Worm (Caenorhabditis elegans) whole organism, L1 larva: ENCODE results near the gene srz-54.
A peak's percentile ranks its signal among the peaks of the same experiment; 100 is the strongest.

Source experiments
- C16A3.4 ChIP-seq: fragments of 150-350 bp; optimal IDR thresholded peaks from 2 replicates; lab custom pipeline; 2014; ENCODE audit warnings: missing biosample characterization, missing genetic modification characterization
- F16B12.6 ChIP-seq: fragments of 150-350 bp; optimal IDR thresholded peaks from 2 replicates; lab custom pipeline; 2014; ENCODE audit warnings: missing biosample characterization, missing genetic modification characterization
- aha-1 ChIP-seq: fragments of 150-350 bp; optimal IDR thresholded peaks from 2 replicates; lab custom pipeline; 2014; ENCODE audit warnings: missing biosample characterization, missing genetic modification characterization
- alr-1 ChIP-seq: fragments of 200-800 bp; sonication (Bioruptor generic); optimal IDR thresholded peaks from 2 replicates; lab custom pipeline; 2018; ENCODE audit warnings: borderline replicate concordance, mild to moderate bottlenecking, missing genetic modification characterization, missing compliant biosample characterization
- blmp-1 ChIP-seq: fragments of 150-350 bp; optimal IDR thresholded peaks from 2 replicates; lab custom pipeline; 2014; ENCODE audit warnings: missing biosample characterization, missing genetic modification characterization
- ceh-8 ChIP-seq: fragments of 200-800 bp; sonication (Bioruptor generic); optimal IDR thresholded peaks from 2 replicates; lab custom pipeline; 2018; ENCODE audit warnings: mild to moderate bottlenecking, missing genetic modification characterization, moderate library complexity, missing compliant biosample characterization
- ceh-90 ChIP-seq: sonication (generic microtip); optimal IDR thresholded peaks from 2 replicates; lab custom pipeline; 2016; ENCODE audit warnings: missing genetic modification characterization, missing compliant biosample characterization
- ces-1 ChIP-seq: fragments of 150-350 bp; optimal IDR thresholded peaks from 2 replicates; lab custom pipeline; 2014; ENCODE audit warnings: missing biosample characterization, missing genetic modification reagents, missing genetic modification characterization
- efl-1 ChIP-seq, 4 experiments: fragments of 150-350 bp; optimal IDR thresholded peaks in 3 of 4; peaks in 1 of 4; 1 replicate in 1 of 4; 2 replicates in 3 of 4; lab custom pipeline; 2014; ENCODE audit warnings: missing biosample characterization in 2 of 4, missing genetic modification characterization in 2 of 4, missing genetic modification reagents in 2 of 4
- egl-13 ChIP-seq: sonication (generic microtip); optimal IDR thresholded peaks from 2 replicates; lab custom pipeline; 2016; ENCODE audit warnings: missing genotype, missing genetic modification reagents, missing genetic modification characterization, missing compliant biosample characterization
- elt-2 ChIP-seq: sonication (generic microtip); optimal IDR thresholded peaks from 2 replicates; lab custom pipeline; 2016; ENCODE audit warnings: missing genetic modification characterization, mild to moderate bottlenecking, inconsistent platforms, missing compliant biosample characterization, missing genetic modification reagents
- elt-3 ChIP-seq, 6 experiments: fragments of 150-350 bp in 1 of 6; sonication (generic microtip); optimal IDR thresholded peaks; 2 replicates each; lab custom pipeline; 2017 to 2018; ENCODE audit warnings: missing biosample characterization in 6 of 6, missing genetic modification characterization in 6 of 6, inconsistent platforms in 1 of 6
- ets-5 ChIP-seq: fragments of 200-800 bp; sonication (Bioruptor generic); IDR thresholded peaks from 2 replicates; pipeline ENCODE4 v1.3.6; 2022; ENCODE audit warnings: missing genetic modification characterization, missing compliant biosample characterization
- fkh-4 ChIP-seq: sonication (generic microtip); optimal IDR thresholded peaks from 2 replicates; lab custom pipeline; 2016; ENCODE audit warnings: missing compliant biosample characterization, missing genetic modification characterization, borderline replicate concordance
- hlh-17 ChIP-seq: fragments of 200-800 bp; sonication (Bioruptor generic); optimal IDR thresholded peaks from 2 replicates; lab custom pipeline; 2018; ENCODE audit warnings: missing genetic modification characterization, mild to moderate bottlenecking, missing compliant biosample characterization, moderate library complexity, borderline replicate concordance
- hlh-4 ChIP-seq: sonication (generic microtip); optimal IDR thresholded peaks from 2 replicates; lab custom pipeline; 2016; ENCODE audit warnings: mild to moderate bottlenecking, missing genetic modification characterization, missing compliant biosample characterization
- irx-1 ChIP-seq: sonication (generic microtip); optimal IDR thresholded peaks from 2 replicates; lab custom pipeline; 2016; ENCODE audit warnings: missing genetic modification characterization, missing compliant biosample characterization
- jun-1 ChIP-seq: fragments of 150-350 bp; optimal IDR thresholded peaks from 2 replicates; lab custom pipeline; 2014; ENCODE audit warnings: missing biosample characterization, missing genetic modification reagents, missing genetic modification characterization
- lin-35 ChIP-seq, 2 experiments: fragments of 150-350 bp; optimal IDR thresholded peaks; 2 replicates each; lab custom pipeline; 2014; ENCODE audit warnings: missing biosample characterization in 2 of 2, missing genetic modification characterization in 2 of 2, missing genetic modification reagents in 2 of 2
- lin-39 ChIP-seq: fragments of 150-350 bp; optimal IDR thresholded peaks from 2 replicates; lab custom pipeline; 2014; ENCODE audit warnings: missing biosample characterization, missing genetic modification reagents, missing genetic modification characterization
- lsy-2 ChIP-seq, 2 experiments: fragments of 150-350 bp; optimal IDR thresholded peaks; 2 replicates each; lab custom pipeline; 2014; ENCODE audit warnings: missing biosample characterization in 2 of 2, missing genetic modification characterization in 2 of 2
- nhr-11 ChIP-seq: fragments of 150-350 bp; optimal IDR thresholded peaks from 2 replicates; lab custom pipeline; 2014; ENCODE audit warnings: missing biosample characterization, missing genetic modification characterization
- nhr-20 ChIP-seq: sonication (generic microtip); optimal IDR thresholded peaks from 2 replicates; lab custom pipeline; 2016; ENCODE audit warnings: mild to moderate bottlenecking, missing genetic modification characterization, missing compliant biosample characterization
- nhr-28 ChIP-seq: fragments of 150-350 bp; optimal IDR thresholded peaks from 2 replicates; lab custom pipeline; 2014; ENCODE audit warnings: missing biosample characterization, missing genetic modification characterization
- nhr-71 ChIP-seq: sonication (generic microtip); optimal IDR thresholded peaks from 2 replicates; lab custom pipeline; 2016; ENCODE audit warnings: mild to moderate bottlenecking, missing genetic modification characterization, moderate library complexity, missing compliant biosample characterization
- nhr-84 ChIP-seq: sonication (generic microtip); optimal IDR thresholded peaks from 2 replicates; lab custom pipeline; 2017; ENCODE audit warnings: missing biosample characterization, missing genetic modification characterization
- nhr-85 ChIP-seq: sonication (generic microtip); peaks from one replicate; lab custom pipeline; 2016; ENCODE audit warnings: missing genetic modification characterization, inconsistent platforms, missing compliant biosample characterization
- nhr-90 ChIP-seq: sonication (generic microtip); optimal IDR thresholded peaks from 2 replicates; lab custom pipeline; 2016; ENCODE audit warnings: mild to moderate bottlenecking, missing genetic modification characterization, missing compliant biosample characterization; ENCODE audit not compliant: poor library complexity
- pag-3 ChIP-seq: sonication (generic microtip); optimal IDR thresholded peaks from 2 replicates; lab custom pipeline; 2017; ENCODE audit warnings: missing genetic modification characterization, mild to moderate bottlenecking, missing compliant biosample characterization, antibody characterized with exemption, borderline replicate concordance; ENCODE audit not compliant: insufficient read depth
- pax-3 ChIP-seq: fragments of 200-800 bp; sonication (Bioruptor generic); optimal IDR thresholded peaks from 2 replicates; lab custom pipeline; 2018; ENCODE audit warnings: mild to moderate bottlenecking, missing genetic modification characterization, moderate library complexity, missing compliant biosample characterization
- rnt-1 ChIP-seq: sonication (generic microtip); optimal IDR thresholded peaks from 2 replicates; lab custom pipeline; 2016; ENCODE audit warnings: mild to moderate bottlenecking, missing genetic modification characterization, moderate library complexity, missing compliant biosample characterization
- skn-1 ChIP-seq: fragments of 150-350 bp; optimal IDR thresholded peaks from 2 replicates; lab custom pipeline; 2014; ENCODE audit warnings: missing biosample characterization, missing genetic modification characterization
- snpc-4 ChIP-seq: fragments of 150-350 bp; optimal IDR thresholded peaks from 2 replicates; lab custom pipeline; 2014; ENCODE audit warnings: missing biosample characterization, missing genetic modification characterization
- snu-23 ChIP-seq: sonication (generic microtip); optimal IDR thresholded peaks from 2 replicates; lab custom pipeline; 2016; ENCODE audit warnings: missing genetic modification characterization, missing compliant biosample characterization
- swsn-7 ChIP-seq: sonication (generic microtip); optimal IDR thresholded peaks from 2 replicates; lab custom pipeline; 2016; ENCODE audit warnings: missing genetic modification characterization, missing compliant biosample characterization
- unc-130 ChIP-seq: fragments of 150-350 bp; optimal IDR thresholded peaks from 2 replicates; lab custom pipeline; 2017; ENCODE audit warnings: missing biosample characterization, missing genetic modification characterization, inconsistent platforms
- unc-30 ChIP-seq: sonication (generic microtip); optimal IDR thresholded peaks from 2 replicates; lab custom pipeline; 2017; ENCODE audit warnings: missing biosample characterization, missing genetic modification characterization
- unc-86 ChIP-seq: sonication (generic microtip); optimal IDR thresholded peaks from 2 replicates; lab custom pipeline; 2016; ENCODE audit warnings: missing genetic modification characterization, missing compliant biosample characterization
- unc-98 ChIP-seq: fragments of 200-800 bp; sonication (Bioruptor generic); IDR thresholded peaks from 2 replicates; pipeline ENCODE4 v1.3.6; 2022; ENCODE audit warnings: missing genetic modification characterization, missing compliant biosample characterization
- xbp-1 ChIP-seq: sonication (generic microtip); optimal IDR thresholded peaks from 2 replicates; lab custom pipeline; 2016; ENCODE audit warnings: missing genetic modification characterization, missing compliant biosample characterization
- zag-1 ChIP-seq: fragments of 150-350 bp; optimal IDR thresholded peaks from 2 replicates; lab custom pipeline; 2014; ENCODE audit warnings: missing biosample characterization, missing genetic modification characterization
- zip-4 ChIP-seq: fragments of 200-800 bp; sonication (Bioruptor generic); optimal IDR thresholded peaks from 2 replicates; lab custom pipeline; 2018; ENCODE audit warnings: mild to moderate bottlenecking, missing genetic modification characterization, moderate library complexity, missing compliant biosample characterization
- ztf-11 ChIP-seq, 2 experiments: sonication (generic microtip); optimal IDR thresholded peaks; 2 replicates each; lab custom pipeline; 2016 to 2017; ENCODE audit warnings: missing genetic modification characterization in 2 of 2, missing biosample characterization in 1 of 2, missing compliant biosample characterization in 1 of 2
- ztf-4 ChIP-seq: fragments of 150-350 bp; optimal IDR thresholded peaks from 2 replicates; lab custom pipeline; 2014; ENCODE audit warnings: missing biosample characterization, missing genetic modification characterization

The srz-54 gene

ce11 chrV:17008302-17008701 is 27.8 kb downstream of the srz-54 start, which contains the start of gene sri-69:
Gene sri-69 (minus strand): TSS chrV:17008402.
- no peak for TF ChIP-seq pax-3 (tag; lab: Kevin White, UChicago)
- no peak for TF ChIP-seq xbp-1 (tag; lab: Kevin White, UChicago)
- TF ChIP-seq nhr-28 (tag; lab: Kevin White, UChicago) = no peak
- TF ChIP-seq pag-3 (tag; lab: Kevin White, UChicago) = no peak
- no peak for TF ChIP-seq lsy-2 (tag; optimal IDR thresholded peaks at IDR 0.05; lab: Kevin White, UChicago)

ce11 chrV:17009342-17010064 is 29.0 kb downstream of the srz-54 start, which contains the start of the genes clc-12 and clec-240:
Gene clc-12 (minus strand): TSS chrV:17009388.
Gene clec-240 (plus strand): TSS chrV:17010014.
- TF ChIP-seq elt-2 (tag; lab: Kevin White, UChicago) (peak; percentile 69), ces-1 (GFP tag; lab: Kevin White, UChicago) (no peak), snpc-4 (tag; lab: Kevin White, UChicago) (no peak), alr-1 (tag; lab: Kevin White, UChicago) (no peak)

- TF ChIP-seq skn-1 (tag; lab: Kevin White, UChicago) (no peak), F16B12.6 (tag; lab: Kevin White, UChicago) (no peak), nhr-84 (no peak), egl-13 (tag; lab: Kevin White, UChicago) (no peak), C16A3.4 (tag; lab: Kevin White, UChicago) (no peak), unc-130 (tag; lab: Kevin White, UChicago) (no peak), rnt-1 (tag; lab: Kevin White, UChicago) (no peak), ceh-90 (no peak), nhr-28 (tag; lab: Kevin White, UChicago) (no peak), nhr-11 (tag; lab: Kevin White, UChicago) (no peak), jun-1 (tag; lab: Kevin White, UChicago) (no peak), swsn-7 (tag; lab: Kevin White, UChicago) (no peak), hlh-4 (tag; lab: Kevin White, UChicago) (no peak), ets-5 (GFP tag; lab: Robert Waterston, UW) (no peak), nhr-90 (no peak)
These were observed 32.8 kb downstream of the srz-54 start, which contains the start of gene clec-241 for ce11 chrV:17013232-17013631. Gene clec-241 (minus strand): TSS chrV:17013332.

ce11 chrV:17014050-17014449 is 33.6 kb downstream of the srz-54 start, which contains the start of gene clc-13:
Gene clc-13 (plus strand): TSS chrV:17014408.
- TF ChIP-seq egl-13 (tag; lab: Kevin White, UChicago) (no peak), unc-86 (tag; lab: Kevin White, UChicago) (no peak), ztf-4 (tag; lab: Kevin White, UChicago) (no peak), elt-3 (tag; optimal IDR thresholded peaks at IDR 0.05; lab: Kevin White, UChicago) (no peak), fkh-4 (tag; lab: Kevin White, UChicago) (no peak), hlh-17 (GFP tag; lab: Kevin White, UChicago) (no peak), lin-39 (no peak), unc-30 (no peak), swsn-7 (tag; lab: Kevin White, UChicago) (no peak), F16B12.6 (tag; lab: Kevin White, UChicago) (no peak), snu-23 (no peak), ztf-11 (tag; optimal IDR thresholded peaks at IDR 0.05; lab: Kevin White, UChicago) (no peak), irx-1 (tag; lab: Kevin White, UChicago) (no peak), blmp-1 (tag; lab: Kevin White, UChicago) (no peak), zip-4 (no peak), nhr-71 (tag; lab: Kevin White, UChicago) (no peak), nhr-85 (tag; lab: Kevin White, UChicago) (no peak), nhr-20 (tag; lab: Kevin White, UChicago) (peak; percentile 75), zag-1 (no peak), efl-1 (optimal IDR thresholded peaks at IDR 0.05; lab: Kevin White, UChicago) (no peak), efl-1 (GFP tag; optimal IDR thresholded peaks at IDR 0.05 in 1 of 2; lab: Kevin White, UChicago) (peak in 1 of 2 experiments; percentile 42), lin-35 (GFP tag; optimal IDR thresholded peaks at IDR 0.05; lab: Kevin White, UChicago) (no peak), elt-2 (tag; lab: Kevin White, UChicago) (peak; percentile 98), nhr-90 (no peak), ceh-8 (GFP tag; lab: Kevin White, UChicago) (no peak), unc-98 (GFP tag; lab: Robert Waterston, UW) (no peak), jun-1 (tag; lab: Kevin White, UChicago) (peak; percentile 57), hlh-4 (tag; lab: Kevin White, UChicago) (no peak), unc-130 (tag; lab: Kevin White, UChicago) (no peak), aha-1 (tag; lab: Kevin White, UChicago) (no peak)
